Fruit fly (Drosophila melanogaster) whole organism, embryonic: Measurements from ENCODE around the gene CG7352.

Experiments
- CG42726 ChIP-seq: fragments of 200-800 bp; sonication (Bioruptor generic); IDR thresholded peaks from 2 replicates; pipeline ENCODE4 v1.3.6; 2022; ENCODE audit warnings: missing biosample characterization, missing genetic modification characterization; ENCODE audit not compliant: partially characterized antibody
- CG8281 ChIP-seq: fragments of 200-800 bp; sonication (Bioruptor generic); optimal IDR thresholded peaks from 2 replicates; lab custom pipeline; 2018; ENCODE audit warnings: missing biosample characterization, mild to moderate bottlenecking, missing genetic modification characterization, moderate library complexity
- bowl ChIP-seq: fragments of 200-800 bp; sonication (Bioruptor generic); IDR thresholded peaks from 2 replicates; pipeline ENCODE4 v1.3.6; 2022; ENCODE audit warnings: missing biosample characterization, missing genetic modification characterization
- ci ChIP-seq: fragments of 200-800 bp; sonication (Bioruptor generic); IDR thresholded peaks from 3 replicates; pipeline ENCODE4 v1.3.6; 2022; ENCODE audit warnings: missing biosample characterization, missing genetic modification characterization
- psq ChIP-seq: fragments of 200-800 bp; sonication (Bioruptor generic); optimal IDR thresholded peaks from 2 replicates; lab custom pipeline; 2017; ENCODE audit warnings: missing biosample characterization, missing genetic modification characterization
- schlank ChIP-seq: fragments of 200-800 bp; sonication (Bioruptor generic); optimal IDR thresholded peaks from 2 replicates; lab custom pipeline; 2018; ENCODE audit warnings: missing biosample characterization, mild to moderate bottlenecking, missing genetic modification characterization

- TF ChIP-seq CG8281: no peak
- TF ChIP-seq ci (GFP tag; lab: Robert Waterston, UW): 0 out of 3 replicates have a peak, but pooled peaks have one; percentile 9
- TF ChIP-seq psq (GFP tag; lab: Kevin White, UChicago): no peak
- no peak for TF ChIP-seq bowl (GFP tag; lab: Robert Waterston, UW)
- TF ChIP-seq schlank (tag; lab: Kevin White, UChicago): no peak
- no peak for TF ChIP-seq CG42726 (GFP tag; lab: Robert Waterston, UW)
These were observed 5.8 kb downstream of the CG7352 start for dm6 chr3R:8352961-8353728.
